Fruit fly (Drosophila melanogaster): Measurements from ENCODE around the gene CG31797.

DNA sequence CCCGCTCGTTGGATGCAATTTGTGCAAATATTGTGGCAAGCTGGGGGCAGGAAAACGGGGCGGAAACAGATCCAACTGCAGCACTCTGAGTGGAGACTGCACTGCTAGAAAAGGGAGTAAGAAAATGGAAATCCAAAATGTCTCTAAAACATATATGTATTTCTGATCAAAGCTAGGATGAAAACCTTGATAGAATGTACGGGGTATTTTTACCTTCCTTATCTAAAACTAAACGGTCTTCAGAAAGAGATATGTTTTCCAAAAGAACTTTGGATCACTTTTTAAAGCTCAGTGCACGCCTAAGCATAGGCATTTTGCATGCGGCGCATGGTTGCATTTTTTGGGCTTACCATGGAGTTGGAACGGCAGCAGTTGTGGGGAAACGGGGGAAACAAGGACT, 8.0 kb downstream of the CG31797 start:
- TF ChIP-seq Ets98B (GFP tag; IDR thresholded peaks at IDR 0.05) (no peak), Pif1B (GFP tag; optimal IDR thresholded peaks at IDR 0.05) (no peak), CG15710 (tag; optimal IDR thresholded peaks at IDR 0.05) (peak; percentile 39), CG9948 (tag; optimal IDR thresholded peaks at IDR 0.05) (peak; percentile 35), fd96Ca (GFP tag; IDR thresholded peaks at IDR 0.05) (peak; percentile 38; the same call in 1 of the 3 replicates), rn (GFP tag; IDR thresholded peaks at IDR 0.05) (no peak), Snoo (tag; optimal IDR thresholded peaks at IDR 0.05) (no peak)

Measured in whole organism, pupa.